Fruit fly (Drosophila melanogaster) whole organism, embryonic: ENCODE measurements around the gene CG32032.

Experiments used
- Abd-B ChIP-seq: fragments of 200-800 bp; sonication (Bioruptor generic); optimal IDR thresholded peaks from 2 replicates; lab custom pipeline; 2018; ENCODE audit warnings: missing biosample characterization, mild to moderate bottlenecking, missing genetic modification characterization, moderate library complexity
- CG10267 ChIP-seq: fragments of 200-800 bp; sonication (Bioruptor generic); optimal IDR thresholded peaks from 2 replicates; lab custom pipeline; 2018; ENCODE audit warnings: missing biosample characterization, mild to moderate bottlenecking, missing genetic modification characterization, moderate library complexity
- CG10543 ChIP-seq: fragments of 200-800 bp; sonication (Bioruptor generic); optimal IDR thresholded peaks from 3 replicates; lab custom pipeline; 2017; ENCODE audit warnings: missing biosample characterization, mild to moderate bottlenecking, missing genetic modification characterization, moderate library complexity
- CG10565 ChIP-seq: fragments of 200-800 bp; sonication (Bioruptor generic); optimal IDR thresholded peaks from 3 replicates; lab custom pipeline; 2016; ENCODE audit warnings: missing biosample characterization, mild to moderate bottlenecking, missing genetic modification characterization
- CG1233 ChIP-seq: fragments of 200-800 bp; sonication (Bioruptor generic); optimal IDR thresholded peaks from 4 replicates; lab custom pipeline; 2018; ENCODE audit warnings: missing biosample characterization, mild to moderate bottlenecking, missing genetic modification characterization
- CG13123 ChIP-seq: fragments of 200-800 bp; sonication (Bioruptor generic); optimal IDR thresholded peaks from 2 replicates; lab custom pipeline; 2016; ENCODE audit warnings: missing biosample characterization, missing genetic modification characterization
- CG13894 ChIP-seq: fragments of 200-800 bp; sonication (Bioruptor generic); optimal IDR thresholded peaks from 3 replicates; lab custom pipeline; 2018; ENCODE audit warnings: missing biosample characterization, mild to moderate bottlenecking, missing genetic modification characterization, moderate library complexity
- CG2712 ChIP-seq: fragments of 200-800 bp; optimal IDR thresholded peaks from 3 replicates; lab custom pipeline; 2019; ENCODE audit warnings: missing biosample characterization, mild to moderate bottlenecking, missing genetic modification characterization, moderate library complexity
- CG3726 ChIP-seq: fragments of 200-800 bp; sonication (Bioruptor generic); IDR thresholded peaks from 3 replicates; pipeline ENCODE4, ENCODE4 v1.3.6; 2022; ENCODE audit warnings: missing biosample characterization, missing genetic modification characterization
- CG3995 ChIP-seq: fragments of 200-800 bp; sonication (Bioruptor generic); optimal IDR thresholded peaks from 3 replicates; lab custom pipeline; 2016; ENCODE audit warnings: missing biosample characterization, missing genetic modification characterization
- CG43689 ChIP-seq: fragments of 200-800 bp; sonication (Bioruptor generic); IDR thresholded peaks from 2 replicates; pipeline ENCODE4 v1.3.6; 2022; ENCODE audit warnings: missing biosample characterization, missing genetic modification characterization
- CG4854 ChIP-seq: fragments of 200-800 bp; sonication (Bioruptor generic); optimal IDR thresholded peaks from 2 replicates; lab custom pipeline; 2016; ENCODE audit warnings: missing biosample characterization, missing genetic modification characterization, inconsistent platforms
- CG6175 ChIP-seq: fragments of 200-800 bp; sonication (Bioruptor generic); IDR thresholded peaks from 3 replicates; pipeline ENCODE4 v1.3.6; 2022; ENCODE audit warnings: missing biosample characterization, missing genetic modification characterization
- CG7745 ChIP-seq: fragments of 200-800 bp; sonication (Bioruptor generic); optimal IDR thresholded peaks from 2 replicates; lab custom pipeline; 2018; ENCODE audit warnings: missing biosample characterization, mild to moderate bottlenecking, missing genetic modification characterization, moderate library complexity
- CG7928 ChIP-seq: fragments of 200-800 bp; sonication (Bioruptor generic); optimal IDR thresholded peaks from 2 replicates; lab custom pipeline; 2017; ENCODE audit warnings: missing biosample characterization, mild to moderate bottlenecking, missing genetic modification characterization
- CrebB ChIP-seq: fragments of 200-800 bp; sonication (Bioruptor generic); optimal IDR thresholded peaks from 3 replicates; lab custom pipeline; 2018; ENCODE audit warnings: missing biosample characterization, mild to moderate bottlenecking, missing genetic modification characterization
- D ChIP-seq, 2 experiments: fragments of 200-800 bp in 1 of 2; fragments of >200 bp in 1 of 2; sonication (Bioruptor generic) in 1 of 2; optimal IDR thresholded peaks; 2 replicates in 1 of 2; 3 replicates in 1 of 2; lab custom pipeline; 2017; ENCODE audit warnings: mild to moderate bottlenecking in 1 of 2, missing biosample characterization in 1 of 2, missing genetic modification characterization in 1 of 2, missing genetic modification reagents in 1 of 2
- Dref ChIP-seq: fragments of 200-800 bp; sonication (Bioruptor generic); IDR thresholded peaks from 2 replicates; pipeline ENCODE4 v1.3.6; 2022; ENCODE audit warnings: missing biosample characterization, missing genetic modification characterization
- Hmr ChIP-seq: fragments of 200-800 bp; sonication (Bioruptor generic); optimal IDR thresholded peaks from 3 replicates; lab custom pipeline; 2017; ENCODE audit warnings: mild to moderate bottlenecking, missing biosample characterization, missing genetic modification reagents, missing genetic modification characterization
- Med ChIP-seq: fragments of 200-800 bp; sonication (Bioruptor generic); peaks from one replicate; lab custom pipeline; 2016; ENCODE audit warnings: missing biosample characterization, missing genetic modification characterization, mild to moderate bottlenecking, inconsistent platforms, moderate library complexity
- NC2α ChIP-seq: fragments of 200-800 bp; sonication (Bioruptor generic); optimal IDR thresholded peaks from 2 replicates; lab custom pipeline; 2016; ENCODE audit warnings: missing biosample characterization, missing genetic modification characterization
- NfI ChIP-seq: fragments of 200-800 bp; sonication (Bioruptor generic); optimal IDR thresholded peaks from 3 replicates; lab custom pipeline; 2018; ENCODE audit warnings: missing biosample characterization, mild to moderate bottlenecking, missing genetic modification characterization, moderate library complexity
- Pdp1 ChIP-seq, 2 experiments: fragments of 200-800 bp; sonication (Bioruptor generic); optimal IDR thresholded peaks; 3 replicates each; lab custom pipeline; 2016; ENCODE audit warnings: missing biosample characterization in 2 of 2, missing genetic modification characterization in 2 of 2, mild to moderate bottlenecking in 1 of 2, moderate library complexity in 1 of 2
- Ravus ChIP-seq: fragments of 200-800 bp; sonication (Bioruptor generic); IDR thresholded peaks from 2 replicates; pipeline ENCODE4 v1.3.6; 2022; ENCODE audit warnings: missing biosample characterization, missing genetic modification characterization
- Rx ChIP-seq: fragments of 200-800 bp; sonication (Bioruptor generic); IDR thresholded peaks from 2 replicates; pipeline ENCODE4 v1.3.6; 2022; ENCODE audit warnings: missing biosample characterization, missing genetic modification characterization
- Taf1 ChIP-seq: fragments of 200-800 bp; sonication (Bioruptor generic); IDR thresholded peaks from 2 replicates; pipeline ENCODE4 v1.3.6; 2022; ENCODE audit warnings: missing biosample characterization, missing genetic modification characterization
- Trl ChIP-seq, 3 experiments: fragments of >200 bp in 2 of 3; fragments of 200-800 bp in 1 of 3; sonication (Bioruptor generic) in 1 of 3; optimal IDR thresholded peaks; 2 replicates in 1 of 3; 3 replicates in 2 of 3; lab custom pipeline; 2016 to 2017; ENCODE audit warnings: missing biosample characterization in 1 of 3, missing genetic modification characterization in 1 of 3
- abd-A ChIP-seq: fragments of 200-800 bp; sonication (Bioruptor generic); optimal IDR thresholded peaks from 3 replicates; lab custom pipeline; 2019; ENCODE audit warnings: missing biosample characterization, mild to moderate bottlenecking, missing genetic modification characterization, moderate library complexity
- ap ChIP-seq: fragments of 200-800 bp; sonication (Bioruptor generic); IDR thresholded peaks from 2 replicates; pipeline ENCODE4 v1.3.6; 2022; ENCODE audit warnings: missing biosample characterization, missing genetic modification characterization
- bsh ChIP-seq, 2 experiments: fragments of 200-800 bp; sonication (Bioruptor generic); optimal IDR thresholded peaks; 2 replicates each; lab custom pipeline; 2017 to 2018; ENCODE audit warnings: mild to moderate bottlenecking in 2 of 2, missing biosample characterization in 2 of 2, missing genetic modification characterization in 2 of 2, moderate library complexity in 1 of 2
- cg ChIP-seq: fragments of 200-800 bp; sonication (Bioruptor generic); optimal IDR thresholded peaks from 3 replicates; lab custom pipeline; 2019; ENCODE audit warnings: missing biosample characterization, mild to moderate bottlenecking, missing genetic modification characterization, moderate library complexity
- dysf ChIP-seq: fragments of 200-800 bp; sonication (Bioruptor generic); IDR thresholded peaks from 3 replicates; pipeline ENCODE4 v1.3.6; 2022; ENCODE audit warnings: missing biosample characterization, missing genetic modification characterization
- gem ChIP-seq: fragments of 200-800 bp; sonication (Bioruptor generic); optimal IDR thresholded peaks from 2 replicates; lab custom pipeline; 2019; ENCODE audit warnings: missing biosample characterization, mild to moderate bottlenecking, missing genetic modification characterization, moderate library complexity
- inv ChIP-seq: fragments of 200-800 bp; sonication (Bioruptor generic); IDR thresholded peaks from 2 replicates; pipeline ENCODE4 v1.3.6; 2022; ENCODE audit warnings: missing biosample characterization, missing genetic modification characterization; ENCODE audit not compliant: partially characterized antibody
- lbe ChIP-seq: fragments of 200-800 bp; sonication (Bioruptor generic); optimal IDR thresholded peaks from 2 replicates; lab custom pipeline; 2016; ENCODE audit warnings: missing biosample characterization, mild to moderate bottlenecking, missing genetic modification characterization
- rib ChIP-seq: fragments of 200-800 bp; sonication (Bioruptor generic); IDR thresholded peaks from 2 replicates; pipeline ENCODE4 v1.3.6; 2022; ENCODE audit warnings: missing biosample characterization, missing genetic modification characterization
- slou ChIP-seq: fragments of 200-800 bp; sonication (Bioruptor generic); optimal IDR thresholded peaks from 3 replicates; lab custom pipeline; 2016; ENCODE audit warnings: missing biosample characterization, missing genetic modification characterization
- twi ChIP-seq: fragments of 200-800 bp; optimal IDR thresholded peaks from 2 replicates; lab custom pipeline; 2019; ENCODE audit warnings: missing biosample characterization, mild to moderate bottlenecking, missing genetic modification characterization, moderate library complexity

Gene CG32032

DNA sequence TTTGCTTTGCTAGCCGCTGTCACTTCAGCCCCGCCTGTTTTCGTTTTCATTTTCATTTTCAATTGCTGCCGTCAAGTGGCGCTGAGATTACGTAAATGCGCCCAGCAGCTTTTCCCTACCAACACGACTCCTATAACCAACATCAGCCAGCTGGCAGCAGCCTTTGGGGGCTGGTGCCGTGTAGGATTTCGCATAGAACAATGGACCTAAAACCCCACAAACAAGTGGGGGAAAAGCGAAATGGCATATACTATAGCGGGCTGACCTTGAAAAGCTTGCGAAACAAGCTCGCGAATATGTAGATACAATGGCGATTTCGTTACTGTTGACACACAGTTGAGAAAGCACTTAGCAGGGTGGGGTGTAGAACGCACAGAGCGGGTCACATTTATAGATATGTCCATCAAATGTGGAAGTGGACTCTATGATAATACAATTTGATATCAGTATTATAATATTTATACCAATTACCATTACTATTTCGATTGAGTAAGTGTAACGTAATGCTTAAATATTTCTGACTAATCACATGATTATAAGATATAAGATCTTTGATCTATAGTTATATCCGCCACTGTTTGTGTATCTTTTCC lies 33.1 kb upstream of the CG32032 start:
- TF ChIP-seq twi (tag; lab: Kevin White, UChicago), result no peak
- TF ChIP-seq CG6175 (GFP tag; lab: Robert Waterston, UW), result no peak
- TF ChIP-seq rib (GFP tag; lab: Robert Waterston, UW), result peak; percentile 35; the same call in 1 of the 2 replicates
- TF ChIP-seq abd-A (tag; lab: Kevin White, UChicago), result no peak
- TF ChIP-seq CG3995 (GFP tag; lab: Kevin White, UChicago), result no peak
- TF ChIP-seq Hmr (GFP tag; lab: Kevin White, UChicago), result peak; percentile 4
- TF ChIP-seq Med (GFP tag; lab: Kevin White, UChicago), result peak; percentile 20
- peak; percentile 26 for TF ChIP-seq gem (tag; lab: Kevin White, UChicago)
- no peak for TF ChIP-seq CG4854 (GFP tag; lab: Kevin White, UChicago)
- TF ChIP-seq Trl (optimal IDR thresholded peaks at IDR 0.05; lab: Kevin White, UChicago), result no peak
- TF ChIP-seq Trl (GFP tag; optimal IDR thresholded peaks at IDR 0.05; lab: Kevin White, UChicago), result no peak
- peak; percentile 94 for TF ChIP-seq CG13894 (tag; lab: Kevin White, UChicago)
- no peak for TF ChIP-seq Taf1 (GFP tag; lab: Robert Waterston, UW)
- no peak for TF ChIP-seq CG2712
- no peak for TF ChIP-seq CG13123 (GFP tag; lab: Kevin White, UChicago)
- no peak for TF ChIP-seq dysf
- no peak for TF ChIP-seq inv (GFP tag; lab: Robert Waterston, UW)
- TF ChIP-seq D (optimal IDR thresholded peaks at IDR 0.05; lab: Kevin White, UChicago), result no peak
- TF ChIP-seq D (GFP tag; optimal IDR thresholded peaks at IDR 0.05; lab: Kevin White, UChicago), result no peak
- no peak for TF ChIP-seq Abd-B (GFP tag; lab: Kevin White, UChicago)
- TF ChIP-seq CG10565 (GFP tag; lab: Kevin White, UChicago), result no peak
- no peak for TF ChIP-seq lbe (GFP tag; lab: Kevin White, UChicago)
- no peak for TF ChIP-seq NfI (GFP tag; lab: Kevin White, UChicago)
- no peak for TF ChIP-seq cg (GFP tag; lab: Kevin White, UChicago)
- TF ChIP-seq Rx, result no peak
- peak in 1 of 2 experiments; percentile 17 for TF ChIP-seq Pdp1 (GFP tag; optimal IDR thresholded peaks at IDR 0.05; lab: Kevin White, UChicago)
- TF ChIP-seq CrebB (tag; lab: Kevin White, UChicago), result no peak
- no peak for TF ChIP-seq Dref (GFP tag; lab: Robert Waterston, UW)

DNA sequence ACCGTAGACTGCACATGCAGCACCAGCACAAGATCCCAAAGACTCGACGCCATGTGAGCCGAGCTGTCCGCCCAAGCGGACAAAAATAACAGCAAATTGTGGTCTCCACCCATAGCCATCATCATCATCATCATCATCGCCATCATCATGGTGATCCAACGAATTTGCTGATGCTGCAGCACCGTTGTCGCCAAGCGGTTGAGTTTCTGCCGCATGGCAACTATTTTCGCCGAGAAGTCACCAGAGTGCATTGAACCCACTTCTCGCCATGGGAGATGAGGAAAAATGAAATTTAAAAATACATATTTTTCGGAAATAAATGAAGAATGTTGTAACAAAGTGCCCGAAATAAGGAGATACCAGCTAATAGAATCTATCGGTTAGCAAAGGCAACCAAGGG lies 31.4 kb upstream of the CG32032 start:
- no peak for TF ChIP-seq NC2α
- no peak for TF ChIP-seq CG43689 (GFP tag; lab: Robert Waterston, UW)
- no peak for TF ChIP-seq CG1233 (GFP tag; lab: Kevin White, UChicago)
- no peak for TF ChIP-seq slou (GFP tag; lab: Kevin White, UChicago)
- no peak for TF ChIP-seq CG3726
- TF ChIP-seq Ravus (GFP tag; lab: Robert Waterston, UW), result no peak
- TF ChIP-seq CG7928, result no peak
- TF ChIP-seq ap (GFP tag; lab: Robert Waterston, UW), result no peak
- TF ChIP-seq bsh (GFP tag; optimal IDR thresholded peaks at IDR 0.05; lab: Kevin White, UChicago), result no peak
- TF ChIP-seq CG7745 (tag; lab: Kevin White, UChicago), result no peak
- TF ChIP-seq CG10267 (tag; lab: Kevin White, UChicago), result no peak
- no peak for TF ChIP-seq CG10543 (GFP tag; lab: Kevin White, UChicago)
